Worm (Caenorhabditis elegans) whole organism, L4 larva: ENCODE data around the gene sru-11.

Experiments used
- daf-16 ChIP-seq, 3 experiments: sonication (generic microtip); optimal IDR thresholded peaks; 2 replicates each; lab custom pipeline; 2016 to 2017; ENCODE audit warnings: missing genetic modification characterization in 3 of 3, missing genetic modification reagents in 3 of 3, mild to moderate bottlenecking in 2 of 3, missing compliant biosample characterization in 2 of 3, missing biosample characterization in 1 of 3, moderate library complexity in 1 of 3
- php-3 ChIP-seq: fragments of 200-800 bp; sonication (Bioruptor generic); IDR thresholded peaks from 2 replicates; pipeline ENCODE4 v1.3.6; 2022; ENCODE audit warnings: missing genetic modification reagents, missing genetic modification characterization, missing compliant biosample characterization
- ztf-7 ChIP-seq: fragments of 150-350 bp; optimal IDR thresholded peaks from 2 replicates; lab custom pipeline; 2014; ENCODE audit warnings: missing biosample characterization, missing genetic modification characterization

Gene sru-11

DNA sequence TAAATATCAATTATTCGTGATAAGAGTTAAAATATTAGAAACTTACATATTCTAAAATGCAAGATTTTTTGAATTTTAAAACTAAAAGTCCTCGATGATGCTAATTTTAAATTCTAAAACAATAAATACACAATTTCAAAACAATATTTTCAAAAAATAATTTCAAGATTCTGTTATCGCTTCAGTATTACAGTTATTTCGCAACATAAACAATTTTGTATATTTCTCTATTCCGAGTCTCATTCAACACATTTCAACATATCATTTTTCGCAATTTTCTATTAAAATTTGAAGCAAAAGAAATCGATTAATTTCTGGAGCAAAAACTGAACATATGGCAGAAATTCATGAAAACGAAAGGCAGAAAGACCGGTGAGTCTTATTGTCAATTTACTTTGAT, 48.4 kb downstream of the sru-11 start, which contains the start of gene fbxa-98:
Gene fbxa-98 (plus strand): TSS at position 243 of the 400 bp plus-strand sequence.
- no peak for TF ChIP-seq php-3 (GFP tag; lab: Robert Waterston, UW)
- peak; percentile 18 for TF ChIP-seq ztf-7 (tag; lab: Kevin White, UChicago)
- TF ChIP-seq daf-16 (GFP tag; optimal IDR thresholded peaks at IDR 0.05; lab: Kevin White, UChicago), result no peak
- peak; percentile 80 for TF ChIP-seq daf-16 (tag; optimal IDR thresholded peaks at IDR 0.05; lab: Kevin White, UChicago)
